Fruit fly (Drosophila melanogaster) S2 (cell line): ENCODE data around the gene CG34305.
"Not testable (repeated sequence)": the region's sequence is repeated elsewhere in the genome, so short reads cannot be mapped to it uniquely, and the experiment has no call there.

Experiments used
- CG8478 ChIP-seq: fragments of >200 bp; optimal IDR thresholded peaks from 2 replicates; lab custom pipeline; 2018
- CTCF ChIP-seq, 2 experiments: fragments of >200 bp; optimal IDR thresholded peaks; 2 replicates each; lab custom pipeline; 2018

Gene CG34305

dm6 chr3R:4214601-4215000, 28.3 kb downstream of the CG34305 start:
- TF ChIP-seq CG8478 (lab: Kevin White, UChicago) = no peak
- TF ChIP-seq CTCF (optimal IDR thresholded peaks at IDR 0.05; lab: Kevin White, UChicago) = no peak

- TF ChIP-seq CTCF (optimal IDR thresholded peaks at IDR 0.05; lab: Kevin White, UChicago) (no peak), CG8478 (lab: Kevin White, UChicago) (no peak)
These were observed 28.9 kb downstream of the CG34305 start for dm6 chr3R:4214038-4214437.

dm6 chr3R:4211483-4211882, 31.5 kb downstream of the CG34305 start, which contains the start of gene aux:
TSS of gene aux (plus strand) at chr3R:4211783.
- not testable (repeated sequence) for TF ChIP-seq CG8478 (lab: Kevin White, UChicago); CTCF (optimal IDR thresholded peaks at IDR 0.05; lab: Kevin White, UChicago)

- no peak for TF ChIP-seq CTCF (optimal IDR thresholded peaks at IDR 0.05; lab: Kevin White, UChicago)
- TF ChIP-seq CG8478 (lab: Kevin White, UChicago) = no peak
These were observed 45.9 kb downstream of the CG34305 start, which contains the start of gene beta-Man for dm6 chr3R:4197055-4197454. TSS of gene beta-Man (plus strand) at chr3R:4197206.
